Fruit fly (Drosophila melanogaster) whole organism, embryonic: ENCODE measurements around the gene mino.

Source experiments
- Bgb ChIP-seq: fragments of 200-800 bp; sonication (Bioruptor generic); IDR thresholded peaks from 2 replicates; pipeline ENCODE4 v1.3.6; 2022; ENCODE audit warnings: missing biosample characterization, missing genetic modification characterization; ENCODE audit not compliant: partially characterized antibody
- CG11093 ChIP-seq: fragments of 200-800 bp; sonication (Bioruptor generic); IDR thresholded peaks from 3 replicates; pipeline ENCODE4 v1.3.6; 2022; ENCODE audit warnings: missing biosample characterization, missing genetic modification characterization
- CG12219 ChIP-seq: fragments of 200-800 bp; sonication (Bioruptor generic); optimal IDR thresholded peaks from 3 replicates; lab custom pipeline; 2018; ENCODE audit warnings: missing biosample characterization, mild to moderate bottlenecking, missing genetic modification characterization
- CG14667 ChIP-seq: fragments of 200-800 bp; sonication (Bioruptor generic); IDR thresholded peaks from 2 replicates; pipeline ENCODE4 v1.3.6; 2022; ENCODE audit warnings: missing biosample characterization, missing genetic modification characterization
- CG15011 ChIP-seq: fragments of 200-800 bp; sonication (Bioruptor generic); optimal IDR thresholded peaks from 3 replicates; lab custom pipeline; 2018; ENCODE audit warnings: missing biosample characterization, mild to moderate bottlenecking, missing genetic modification characterization
- CG1647 ChIP-seq: fragments of 200-800 bp; sonication (Bioruptor generic); optimal IDR thresholded peaks from 3 replicates; lab custom pipeline; 2016; ENCODE audit warnings: missing biosample characterization, missing genetic modification characterization
- CG17802 ChIP-seq: fragments of 200-800 bp; sonication (Bioruptor generic); optimal IDR thresholded peaks from 2 replicates; lab custom pipeline; 2018; ENCODE audit warnings: missing biosample characterization, mild to moderate bottlenecking, missing genetic modification characterization, moderate library complexity
- CG17912 ChIP-seq: fragments of 200-800 bp; sonication (Bioruptor generic); optimal IDR thresholded peaks from 2 replicates; lab custom pipeline; 2018; ENCODE audit warnings: missing biosample characterization, mild to moderate bottlenecking, missing genetic modification characterization
- CG1792 ChIP-seq: fragments of 200-800 bp; sonication (Bioruptor generic); optimal IDR thresholded peaks from 2 replicates; lab custom pipeline; 2016; ENCODE audit warnings: missing biosample characterization, missing genetic modification characterization
- CG18619 ChIP-seq: fragments of 200-800 bp; sonication (Bioruptor generic); optimal IDR thresholded peaks from 3 replicates; lab custom pipeline; 2017; ENCODE audit warnings: missing biosample characterization, mild to moderate bottlenecking, missing genetic modification characterization
- CG32532 ChIP-seq: fragments of 200-800 bp; sonication (Bioruptor generic); IDR thresholded peaks from 2 replicates; pipeline ENCODE4 v1.3.6; 2022; ENCODE audit warnings: missing biosample characterization, missing genetic modification characterization
- CG34376 ChIP-seq: fragments of 200-800 bp; sonication (Bioruptor generic); optimal IDR thresholded peaks from 2 replicates; lab custom pipeline; 2018; ENCODE audit warnings: missing biosample characterization, mild to moderate bottlenecking, missing genetic modification characterization
- CG4360 ChIP-seq: fragments of 200-800 bp; sonication (Bioruptor generic); IDR thresholded peaks from 2 replicates; pipeline ENCODE4 v1.3.6; 2022; ENCODE audit warnings: missing biosample characterization, missing genetic modification characterization
- CG5245 ChIP-seq: fragments of 200-800 bp; sonication (Bioruptor generic); optimal IDR thresholded peaks from 3 replicates; lab custom pipeline; 2016; ENCODE audit warnings: missing biosample characterization, missing genetic modification characterization
- CG7556 ChIP-seq: fragments of 200-800 bp; sonication (Bioruptor generic); optimal IDR thresholded peaks from 2 replicates; lab custom pipeline; 2017; ENCODE audit warnings: missing biosample characterization, mild to moderate bottlenecking, missing genetic modification characterization
- CG7987 ChIP-seq: fragments of 200-800 bp; sonication (Bioruptor generic); optimal IDR thresholded peaks from 2 replicates; lab custom pipeline; 2018; ENCODE audit warnings: missing biosample characterization, mild to moderate bottlenecking, missing genetic modification characterization, moderate library complexity
- Camta ChIP-seq: fragments of 200-800 bp; sonication (Bioruptor generic); optimal IDR thresholded peaks from 2 replicates; lab custom pipeline; 2016; ENCODE audit warnings: missing biosample characterization, missing genetic modification characterization
- Elba2 ChIP-seq: fragments of 200-800 bp; sonication (Bioruptor generic); optimal IDR thresholded peaks from 3 replicates; lab custom pipeline; 2016; ENCODE audit warnings: missing biosample characterization, missing genetic modification characterization
- Fer1 ChIP-seq: fragments of 200-800 bp; sonication (Bioruptor generic); optimal IDR thresholded peaks from 2 replicates; lab custom pipeline; 2017; ENCODE audit warnings: missing biosample characterization, mild to moderate bottlenecking, missing genetic modification characterization
- Gug ChIP-seq: fragments of 200-800 bp; sonication (Bioruptor generic); IDR thresholded peaks from 4 replicates; pipeline ENCODE4 v1.3.6; 2022; ENCODE audit warnings: missing biosample characterization, missing genetic modification characterization
- HLH3B ChIP-seq: fragments of 200-800 bp; sonication (Bioruptor generic); IDR thresholded peaks from 2 replicates; pipeline ENCODE4 v1.3.6; 2022; ENCODE audit warnings: missing biosample characterization, missing genetic modification characterization
- Max ChIP-seq: fragments of 200-800 bp; sonication (Bioruptor generic); optimal IDR thresholded peaks from 2 replicates; lab custom pipeline; 2016; ENCODE audit warnings: missing biosample characterization, mild to moderate bottlenecking, missing genetic modification characterization
- Med ChIP-seq: fragments of 200-800 bp; sonication (Bioruptor generic); peaks from one replicate; lab custom pipeline; 2016; ENCODE audit warnings: missing biosample characterization, missing genetic modification characterization, mild to moderate bottlenecking, inconsistent platforms, moderate library complexity
- Myb ChIP-seq: fragments of 200-800 bp; sonication (Bioruptor generic); optimal IDR thresholded peaks from 2 replicates; lab custom pipeline; 2016; ENCODE audit warnings: missing biosample characterization, missing genetic modification characterization
- Oaz ChIP-seq: fragments of 200-800 bp; sonication (Bioruptor generic); IDR thresholded peaks from 2 replicates; pipeline ENCODE4 v1.3.6; 2022; ENCODE audit warnings: missing biosample characterization, missing genetic modification characterization
- Sin3A ChIP-seq: fragments of >200 bp; optimal IDR thresholded peaks from 2 replicates; lab custom pipeline; 2018
- Sox100B ChIP-seq: fragments of 200-800 bp; sonication (Bioruptor generic); optimal IDR thresholded peaks from 3 replicates; lab custom pipeline; 2018; ENCODE audit warnings: missing biosample characterization, mild to moderate bottlenecking, missing genetic modification characterization
- TFAM ChIP-seq: fragments of 200-800 bp; sonication (Bioruptor generic); optimal IDR thresholded peaks from 2 replicates; lab custom pipeline; 2017; ENCODE audit warnings: missing biosample characterization, missing genetic modification characterization, inconsistent platforms
- chif ChIP-seq, 2 experiments: fragments of 200-800 bp; sonication (Bioruptor generic); optimal IDR thresholded peaks; 3 replicates each; lab custom pipeline; 2016; ENCODE audit warnings: missing biosample characterization in 2 of 2, missing genetic modification characterization in 2 of 2
- exex ChIP-seq: fragments of 200-800 bp; sonication (Bioruptor generic); optimal IDR thresholded peaks from 4 replicates; lab custom pipeline; 2018; ENCODE audit warnings: missing biosample characterization, mild to moderate bottlenecking, missing genetic modification characterization, moderate library complexity
- grau ChIP-seq: fragments of 200-800 bp; optimal IDR thresholded peaks from 3 replicates; lab custom pipeline; 2019; ENCODE audit warnings: missing biosample characterization, mild to moderate bottlenecking, missing genetic modification characterization, moderate library complexity
- grn ChIP-seq: fragments of 200-800 bp; sonication (Bioruptor generic); optimal IDR thresholded peaks from 3 replicates; lab custom pipeline; 2017; ENCODE audit warnings: missing biosample characterization, missing genetic modification characterization
- gsb ChIP-seq: fragments of 200-800 bp; sonication (Bioruptor generic); IDR thresholded peaks from 2 replicates; pipeline ENCODE4 v1.3.6; 2022; ENCODE audit warnings: missing biosample characterization, missing genetic modification characterization
- phol ChIP-seq: fragments of 200-800 bp; sonication (Bioruptor generic); optimal IDR thresholded peaks from 3 replicates; lab custom pipeline; 2018; ENCODE audit warnings: missing biosample characterization, mild to moderate bottlenecking, missing genetic modification characterization, moderate library complexity
- ranshi ChIP-seq: fragments of 200-800 bp; sonication (Bioruptor generic); IDR thresholded peaks from 2 replicates; pipeline ENCODE4 v1.3.6; 2022; ENCODE audit warnings: missing biosample characterization, missing genetic modification characterization
- row ChIP-seq: fragments of 200-800 bp; sonication (Bioruptor generic); IDR thresholded peaks from 3 replicates; pipeline ENCODE4 v1.3.6; 2022; ENCODE audit warnings: missing biosample characterization, missing genetic modification characterization
- sima ChIP-seq: fragments of 200-800 bp; sonication (Bioruptor generic); optimal IDR thresholded peaks from 2 replicates; lab custom pipeline; 2016; ENCODE audit warnings: missing biosample characterization, missing genetic modification characterization
- slbo ChIP-seq: fragments of 200-800 bp; sonication (Bioruptor generic); IDR thresholded peaks from 2 replicates; pipeline ENCODE4 v1.3.6; 2022; ENCODE audit warnings: missing biosample characterization, missing genetic modification characterization
- so ChIP-seq: fragments of 200-800 bp; sonication (Bioruptor generic); IDR thresholded peaks from 3 replicates; pipeline ENCODE4 v1.3.6; 2022; ENCODE audit warnings: missing biosample characterization, missing genetic modification characterization
- stc ChIP-seq: fragments of 200-800 bp; sonication (Bioruptor generic); IDR thresholded peaks from 2 replicates; pipeline ENCODE4 v1.3.6; 2022; ENCODE audit warnings: missing biosample characterization, missing genetic modification characterization
- trem ChIP-seq: fragments of 200-800 bp; optimal IDR thresholded peaks from 3 replicates; lab custom pipeline; 2019; ENCODE audit warnings: missing biosample characterization, mild to moderate bottlenecking, missing genetic modification characterization, moderate library complexity
- twi ChIP-seq: fragments of 200-800 bp; optimal IDR thresholded peaks from 2 replicates; lab custom pipeline; 2019; ENCODE audit warnings: missing biosample characterization, mild to moderate bottlenecking, missing genetic modification characterization, moderate library complexity
- unc-4 ChIP-seq: fragments of 200-800 bp; sonication (Bioruptor generic); IDR thresholded peaks from 2 replicates; pipeline ENCODE4 v1.3.6; 2022; ENCODE audit warnings: missing biosample characterization, missing genetic modification characterization; ENCODE audit not compliant: partially characterized antibody
- usp ChIP-seq: fragments of >200 bp; optimal IDR thresholded peaks from 2 replicates; lab custom pipeline; 2017; ENCODE audit warnings: missing biosample characterization, missing genetic modification characterization
- vfl ChIP-seq: fragments of 200-800 bp; sonication (Bioruptor generic); optimal IDR thresholded peaks from 2 replicates; lab custom pipeline; 2016; ENCODE audit warnings: missing biosample characterization, missing genetic modification characterization
- yki ChIP-seq: fragments of >200 bp; optimal IDR thresholded peaks from 3 replicates; lab custom pipeline; 2018
- zen ChIP-seq: fragments of 200-800 bp; sonication (Bioruptor generic); optimal IDR thresholded peaks from 3 replicates; lab custom pipeline; 2018; ENCODE audit warnings: missing biosample characterization, mild to moderate bottlenecking, missing genetic modification characterization, moderate library complexity
- zfh1 ChIP-seq: fragments of 200-800 bp; sonication (Bioruptor generic); IDR thresholded peaks from 3 replicates; pipeline ENCODE4 v1.3.6; 2022; ENCODE audit warnings: missing biosample characterization, missing genetic modification characterization

mino gene

DNA sequence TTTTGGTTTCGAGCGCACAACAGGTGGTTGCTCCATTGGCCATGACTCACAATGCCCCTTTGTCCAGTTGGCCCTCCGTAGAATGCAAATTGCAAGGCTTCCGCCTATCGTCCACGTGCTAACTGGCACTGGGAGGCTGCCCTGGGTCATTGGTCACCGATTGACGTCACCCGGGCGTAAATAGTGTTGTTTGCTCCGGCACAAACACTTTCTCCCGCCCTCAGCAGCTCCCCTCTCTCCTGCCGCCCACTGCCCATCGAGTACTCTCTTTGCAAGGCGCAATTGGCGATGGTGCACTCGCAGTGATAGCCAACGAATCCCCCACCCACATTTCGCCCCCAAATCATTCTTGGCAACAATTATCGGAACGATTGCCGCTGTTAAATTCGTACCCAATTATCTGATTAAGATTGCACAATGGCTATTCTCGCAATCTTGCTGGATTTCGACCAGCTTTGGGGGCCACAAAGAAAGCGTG, 1.8 kb downstream of the mino start (continued):
- no peak for TF ChIP-seq CG18619 (GFP tag; lab: Kevin White, UChicago)
- TF ChIP-seq gsb (GFP tag; lab: Robert Waterston, UW): 0 out of 2 replicates have a peak, but pooled peaks have one; percentile 38
- no peak for TF ChIP-seq CG4360
- 0 out of 2 replicates have a peak, but pooled peaks have one; percentile 7 for TF ChIP-seq slbo (GFP tag; lab: Robert Waterston, UW)
- TF ChIP-seq usp (GFP tag; lab: Kevin White, UChicago): no peak
- TF ChIP-seq zfh1: 0 out of 3 replicates have a peak, but pooled peaks have one; percentile 44
- TF ChIP-seq CG1647 (GFP tag; lab: Kevin White, UChicago): no peak
- TF ChIP-seq Sox100B: no peak
- no peak for TF ChIP-seq CG17912 (GFP tag; lab: Kevin White, UChicago)
- no peak for TF ChIP-seq CG12219 (GFP tag; lab: Kevin White, UChicago)

DNA sequence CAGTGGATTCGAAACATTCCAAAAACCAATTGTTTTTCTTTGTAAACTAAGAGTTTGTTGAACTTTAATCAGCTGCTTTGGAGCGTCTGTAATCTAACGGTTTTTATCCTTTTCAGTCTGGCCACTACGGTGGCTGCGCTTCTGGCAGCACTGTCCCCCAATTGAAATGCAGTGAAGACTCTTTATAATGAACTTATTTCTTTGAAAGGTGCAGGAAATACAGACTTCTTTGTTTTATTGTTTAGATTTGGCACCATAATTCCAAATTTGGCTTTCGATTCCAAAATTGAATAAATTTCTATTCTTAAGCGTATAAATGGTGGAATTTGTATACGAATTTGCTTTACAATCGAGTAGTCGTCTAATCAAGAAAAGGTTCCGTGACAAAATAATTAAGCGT, 3.1 kb downstream of the mino start, which contains the start of gene nenya:
nenya (minus strand) TSS at position 35 of the 400 bp plus-strand sequence.
- TF ChIP-seq CG17802 (no peak), twi (tag; lab: Kevin White, UChicago) (no peak), Myb (GFP tag; lab: Kevin White, UChicago) (peak; percentile 67), row (peak; percentile 51), grau (peak; percentile 67), CG7556 (GFP tag; lab: Kevin White, UChicago) (no peak), zen (tag; lab: Kevin White, UChicago) (no peak), Oaz (GFP tag; lab: Robert Waterston, UW) (no peak), sima (GFP tag; lab: Kevin White, UChicago) (no peak), Med (GFP tag; lab: Kevin White, UChicago) (peak; percentile 54), Camta (no peak), TFAM (GFP tag; lab: Kevin White, UChicago) (no peak), Elba2 (GFP tag; lab: Kevin White, UChicago) (no peak), trem (tag; lab: Kevin White, UChicago) (peak; percentile 6)

DNA sequence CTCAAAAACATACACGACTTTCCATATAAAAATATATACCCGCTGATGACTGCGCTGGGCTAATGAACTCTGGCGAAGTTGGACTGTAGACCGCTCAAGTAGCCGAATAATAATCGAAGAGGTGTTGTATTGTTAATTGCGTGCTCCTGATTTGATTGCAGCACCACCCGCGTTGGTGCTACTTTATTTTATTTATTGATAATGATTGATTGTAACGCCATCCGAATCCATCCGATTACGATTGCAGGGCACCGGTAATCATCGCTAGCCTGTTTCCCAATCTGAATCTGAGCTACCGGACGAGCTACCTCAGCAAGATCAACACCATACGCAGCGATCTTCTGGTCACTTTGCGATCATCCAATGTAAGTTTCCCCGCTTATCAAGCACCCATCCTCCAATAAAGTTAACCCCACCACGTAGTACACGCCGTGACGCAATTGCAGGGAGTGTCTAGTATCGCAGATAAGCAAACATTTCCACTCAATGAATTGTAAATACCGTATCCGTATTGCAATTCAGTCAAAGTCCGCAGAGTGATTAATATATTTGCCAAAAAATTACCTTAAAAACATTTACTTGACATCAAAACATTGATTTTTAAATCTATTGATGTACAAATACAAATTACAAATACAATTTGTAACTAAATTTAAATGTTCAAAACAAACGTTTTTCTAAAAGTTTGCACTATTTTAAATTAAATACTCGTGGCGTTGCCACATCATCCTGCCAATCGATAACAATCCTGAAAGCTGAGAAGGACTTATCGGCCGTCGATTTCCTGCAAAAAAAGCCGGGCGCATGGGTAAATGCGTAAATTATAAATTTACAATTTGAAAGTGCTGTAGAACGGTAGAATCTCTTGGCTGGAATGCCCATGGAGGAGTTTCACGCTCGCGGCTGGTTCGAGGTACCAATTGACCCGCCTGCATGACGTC, 4.3 kb downstream of the mino start:
- no peak for TF ChIP-seq CG11093 (GFP tag; lab: Robert Waterston, UW)
- no peak for TF ChIP-seq Sin3A (lab: Kevin White, UChicago)
- TF ChIP-seq Fer1 (GFP tag; lab: Kevin White, UChicago): no peak
- no peak for TF ChIP-seq stc (GFP tag; lab: Robert Waterston, UW)
- no peak for TF ChIP-seq so (GFP tag; lab: Robert Waterston, UW)
- TF ChIP-seq HLH3B (GFP tag; lab: Robert Waterston, UW): no peak
- peak; percentile 65 for TF ChIP-seq grn
- no peak for TF ChIP-seq chif (GFP tag; optimal IDR thresholded peaks at IDR 0.05; lab: Kevin White, UChicago)
- TF ChIP-seq vfl (GFP tag; lab: Kevin White, UChicago): no peak
- TF ChIP-seq yki (lab: Kevin White, UChicago): no peak
- TF ChIP-seq Med (GFP tag; lab: Kevin White, UChicago): peak; percentile 36
- TF ChIP-seq CG5245 (GFP tag; lab: Kevin White, UChicago): no peak
- 0 out of 2 replicates have a peak, but pooled peaks have one; percentile 12 for TF ChIP-seq Bgb (GFP tag; lab: Robert Waterston, UW)
- TF ChIP-seq Max (GFP tag; lab: Kevin White, UChicago): no peak
- 0 out of 2 replicates have a peak, but pooled peaks have one; percentile 16 for TF ChIP-seq unc-4 (GFP tag; lab: Robert Waterston, UW)
- no peak for TF ChIP-seq CG14667 (GFP tag; lab: Robert Waterston, UW)
- no peak for TF ChIP-seq Gug
- TF ChIP-seq phol: no peak
- TF ChIP-seq ranshi (GFP tag; lab: Robert Waterston, UW): no peak
- TF ChIP-seq CG15011 (GFP tag; lab: Kevin White, UChicago): no peak
- no peak for TF ChIP-seq CG32532 (GFP tag; lab: Robert Waterston, UW)
- no peak for TF ChIP-seq CG1792 (GFP tag; lab: Kevin White, UChicago)
- peak; percentile 63 for TF ChIP-seq CG34376
- TF ChIP-seq exex (tag; lab: Kevin White, UChicago): peak; percentile 91
- peak; percentile 21 for TF ChIP-seq CG7987 (GFP tag; lab: Kevin White, UChicago)
